Worm (Caenorhabditis elegans) whole organism, late embryonic: ENCODE results near the gene pcm-1.

Source experiments
- C08G9.2 ChIP-seq: sonication (generic microtip); optimal IDR thresholded peaks from 2 replicates; lab custom pipeline; 2016; ENCODE audit warnings: mild to moderate bottlenecking, missing genetic modification characterization, moderate library complexity, missing compliant biosample characterization
- C38D4.7 ChIP-seq: fragments of 200-800 bp; sonication (Bioruptor generic); optimal IDR thresholded peaks from 2 replicates; lab custom pipeline; 2018; ENCODE audit warnings: mild to moderate bottlenecking, missing genetic modification characterization, moderate library complexity, missing compliant biosample characterization
- F13H6.1 ChIP-seq: sonication (generic microtip); optimal IDR thresholded peaks from 2 replicates; lab custom pipeline; 2016; ENCODE audit warnings: missing genetic modification characterization, missing compliant biosample characterization
- K09A11.1 ChIP-seq: sonication (generic microtip); optimal IDR thresholded peaks from 2 replicates; lab custom pipeline; 2017; ENCODE audit warnings: antibody characterized with exemption, mild to moderate bottlenecking, missing genetic modification characterization, missing compliant biosample characterization; ENCODE audit not compliant: insufficient read depth
- ceh-19 ChIP-seq: fragments of 200-800 bp; sonication (Bioruptor generic); optimal IDR thresholded peaks from 2 replicates; lab custom pipeline; 2018; ENCODE audit warnings: mild to moderate bottlenecking, missing genetic modification characterization, missing compliant biosample characterization
- ceh-24 ChIP-seq: sonication (generic microtip); optimal IDR thresholded peaks from 2 replicates; lab custom pipeline; 2016; ENCODE audit warnings: mild to moderate bottlenecking, missing genetic modification characterization, missing compliant biosample characterization
- ceh-31 ChIP-seq: sonication (generic microtip); optimal IDR thresholded peaks from 2 replicates; lab custom pipeline; 2016; ENCODE audit warnings: missing genetic modification characterization, missing compliant biosample characterization
- ceh-34 ChIP-seq: sonication (generic microtip); optimal IDR thresholded peaks from 2 replicates; lab custom pipeline; 2016; ENCODE audit warnings: mild to moderate bottlenecking, missing genetic modification characterization, missing compliant biosample characterization
- ceh-9 ChIP-seq: sonication (generic microtip); optimal IDR thresholded peaks from 2 replicates; lab custom pipeline; 2016; ENCODE audit warnings: mild to moderate bottlenecking, missing genetic modification characterization, inconsistent platforms, missing compliant biosample characterization
- dmd-4 ChIP-seq: sonication (generic microtip); optimal IDR thresholded peaks from 2 replicates; lab custom pipeline; 2016; ENCODE audit warnings: borderline replicate concordance, missing genetic modification characterization, missing compliant biosample characterization
- dve-1 ChIP-seq: sonication (generic microtip); optimal IDR thresholded peaks from 2 replicates; lab custom pipeline; 2017; ENCODE audit warnings: antibody characterized with exemption, mild to moderate bottlenecking, missing genetic modification characterization, missing compliant biosample characterization
- elt-2 ChIP-seq: sonication (generic microtip); optimal IDR thresholded peaks from 2 replicates; lab custom pipeline; 2016; ENCODE audit warnings: missing genetic modification reagents, missing genetic modification characterization, missing compliant biosample characterization
- elt-4 ChIP-seq: sonication (generic microtip); optimal IDR thresholded peaks from 2 replicates; lab custom pipeline; 2016; ENCODE audit warnings: missing genetic modification characterization, missing compliant biosample characterization
- eyg-1 ChIP-seq: sonication (generic microtip); optimal IDR thresholded peaks from 2 replicates; lab custom pipeline; 2016; ENCODE audit warnings: missing genotype, missing genetic modification characterization, missing compliant biosample characterization
- fax-1 ChIP-seq: sonication (generic microtip); optimal IDR thresholded peaks from 2 replicates; lab custom pipeline; 2016; ENCODE audit warnings: missing genotype, missing genetic modification characterization, missing compliant biosample characterization
- fkh-10 ChIP-seq: fragments of 150-350 bp; optimal IDR thresholded peaks from 2 replicates; lab custom pipeline; 2014; ENCODE audit warnings: missing biosample characterization, missing genetic modification reagents, missing genetic modification characterization
- gmeb-2 ChIP-seq: sonication (generic microtip); optimal IDR thresholded peaks from 2 replicates; lab custom pipeline; 2016; ENCODE audit warnings: missing genetic modification characterization, inconsistent platforms, missing compliant biosample characterization
- hlh-13 ChIP-seq: fragments of 200-800 bp; sonication (Bioruptor generic); optimal IDR thresholded peaks from 2 replicates; lab custom pipeline; 2018; ENCODE audit warnings: mild to moderate bottlenecking, missing genetic modification characterization, missing compliant biosample characterization
- hlh-15 ChIP-seq: sonication (generic microtip); optimal IDR thresholded peaks from 2 replicates; lab custom pipeline; 2016; ENCODE audit warnings: missing genetic modification characterization, missing compliant biosample characterization
- hlh-30 ChIP-seq: sonication (generic microtip); optimal IDR thresholded peaks from 2 replicates; lab custom pipeline; 2017; ENCODE audit warnings: antibody characterized with exemption, missing genetic modification characterization, missing compliant biosample characterization; ENCODE audit not compliant: insufficient read depth
- hlh-8 ChIP-seq: sonication (generic microtip); optimal IDR thresholded peaks from 2 replicates; lab custom pipeline; 2016; ENCODE audit warnings: missing genotype, missing genetic modification characterization, missing compliant biosample characterization
- lim-6 ChIP-seq: sonication (generic microtip); optimal IDR thresholded peaks from 2 replicates; lab custom pipeline; 2016; ENCODE audit warnings: missing genetic modification characterization, missing compliant biosample characterization
- nfya-1 ChIP-seq: sonication (generic microtip); optimal IDR thresholded peaks from 2 replicates; lab custom pipeline; 2017; ENCODE audit warnings: missing genetic modification characterization, mild to moderate bottlenecking, missing compliant biosample characterization, antibody characterized with exemption, moderate library complexity
- npax-4 ChIP-seq: sonication (generic microtip); optimal IDR thresholded peaks from 2 replicates; lab custom pipeline; 2016; ENCODE audit warnings: missing genetic modification characterization, missing compliant biosample characterization
- pat-9 ChIP-seq: fragments of 200-800 bp; sonication (Bioruptor generic); optimal IDR thresholded peaks from 2 replicates; lab custom pipeline; 2018; ENCODE audit warnings: mild to moderate bottlenecking, missing genetic modification characterization, moderate library complexity, missing compliant biosample characterization
- pax-1 ChIP-seq: fragments of 150-350 bp; optimal IDR thresholded peaks from 2 replicates; lab custom pipeline; 2014; ENCODE audit warnings: missing biosample characterization, missing genetic modification characterization
- pha-2 ChIP-seq: sonication (generic microtip); optimal IDR thresholded peaks from 2 replicates; lab custom pipeline; 2017; ENCODE audit warnings: mild to moderate bottlenecking, missing genetic modification characterization, missing compliant biosample characterization
- pha-4 ChIP-seq: fragments of 150-350 bp; optimal IDR thresholded peaks from 2 replicates; lab custom pipeline; 2018; ENCODE audit warnings: missing biosample characterization, missing genetic modification reagents, missing genetic modification characterization
- pqm-1 ChIP-seq: sonication (generic microtip); optimal IDR thresholded peaks from 2 replicates; lab custom pipeline; 2016; ENCODE audit warnings: missing genetic modification characterization, missing compliant biosample characterization
- rnt-1 ChIP-seq: sonication (generic microtip); optimal IDR thresholded peaks from 2 replicates; lab custom pipeline; 2016; ENCODE audit warnings: missing genetic modification characterization, missing compliant biosample characterization
- sox-2 ChIP-seq: fragments of 200-800 bp; sonication (Bioruptor generic); IDR thresholded peaks from 2 replicates; pipeline ENCODE4 v1.3.6; 2022; ENCODE audit warnings: missing genetic modification reagents, missing genetic modification characterization, missing compliant biosample characterization
- syd-9 ChIP-seq: sonication (generic microtip); optimal IDR thresholded peaks from 2 replicates; lab custom pipeline; 2016; ENCODE audit warnings: mild to moderate bottlenecking, missing genetic modification characterization, moderate library complexity, missing compliant biosample characterization
- tbx-2 ChIP-seq: sonication (generic microtip); optimal IDR thresholded peaks from 2 replicates; lab custom pipeline; 2016; ENCODE audit warnings: missing genetic modification characterization, missing compliant biosample characterization
- unc-42 ChIP-seq: sonication (generic microtip); optimal IDR thresholded peaks from 2 replicates; lab custom pipeline; 2016; ENCODE audit warnings: missing genotype, missing genetic modification characterization, missing compliant biosample characterization

The pcm-1 gene

ce11 chrV:5943167-5943566, 20.5 kb downstream of the pcm-1 start, which contains the start of gene pst-1:
TSS of gene pst-1 (plus strand) at chrV:5943467.
- no peak for TF ChIP-seq C08G9.2 (tag; lab: Kevin White, UChicago)
- TF ChIP-seq hlh-15 (tag; lab: Kevin White, UChicago): no peak
- no peak for TF ChIP-seq ceh-19
- no peak for TF ChIP-seq rnt-1 (tag; lab: Kevin White, UChicago)
- no peak for TF ChIP-seq pha-4 (tag; lab: Kevin White, UChicago)
- TF ChIP-seq hlh-30: no peak
- TF ChIP-seq gmeb-2 (tag; lab: Kevin White, UChicago): no peak
- TF ChIP-seq tbx-2 (tag; lab: Kevin White, UChicago): no peak
- no peak for TF ChIP-seq npax-4 (tag; lab: Kevin White, UChicago)
- TF ChIP-seq eyg-1 (tag; lab: Kevin White, UChicago): no peak
- TF ChIP-seq dmd-4: no peak
- TF ChIP-seq syd-9 (tag; lab: Kevin White, UChicago): no peak
- TF ChIP-seq C38D4.7 (GFP tag; lab: Kevin White, UChicago): no peak
- TF ChIP-seq ceh-31 (tag; lab: Kevin White, UChicago): no peak
- TF ChIP-seq, all 69 proteins: peak for 0

- TF ChIP-seq elt-4 (tag; lab: Kevin White, UChicago) (no peak), nfya-1 (peak; percentile 42), ceh-34 (tag; lab: Kevin White, UChicago) (no peak), hlh-30 (no peak), rnt-1 (tag; lab: Kevin White, UChicago) (no peak), hlh-13 (GFP tag; lab: Kevin White, UChicago) (no peak), pax-1 (tag; lab: Kevin White, UChicago) (no peak), pqm-1 (tag; lab: Kevin White, UChicago) (no peak)
- TF ChIP-seq, all 69 proteins: peak for 1
Observed at ce11 chrV:5939503-5940072, 24.1 kb downstream of the pcm-1 start, which contains the start of gene syf-3. TSS of gene syf-3 (plus strand) at chrV:5940022.

ce11 chrV:5936691-5937090, 27.0 kb downstream of the pcm-1 start, which contains the start of the genes M03F8.5 and M03F8.7:
TSS of gene M03F8.5 (minus strand) at chrV:5936791.
TSS of gene M03F8.7 (plus strand) at chrV:5936939.
- TF ChIP-seq unc-42 (tag; lab: Kevin White, UChicago): no peak
- TF ChIP-seq npax-4 (tag; lab: Kevin White, UChicago): no peak
- no peak for TF ChIP-seq fax-1
- no peak for TF ChIP-seq elt-2 (tag; lab: Kevin White, UChicago)
- TF ChIP-seq sox-2 (GFP tag; lab: Robert Waterston, UW): no peak
- TF ChIP-seq lim-6: no peak
- no peak for TF ChIP-seq F13H6.1 (tag; lab: Kevin White, UChicago)
- TF ChIP-seq pat-9 (tag; lab: Kevin White, UChicago): no peak
- no peak for TF ChIP-seq K09A11.1 (tag; lab: Kevin White, UChicago)
- no peak for TF ChIP-seq C38D4.7 (GFP tag; lab: Kevin White, UChicago)
- TF ChIP-seq fkh-10 (GFP tag; lab: Kevin White, UChicago): no peak
- TF ChIP-seq pha-4 (tag; lab: Kevin White, UChicago): no peak
- TF ChIP-seq ceh-19: no peak
- no peak for TF ChIP-seq ceh-31 (tag; lab: Kevin White, UChicago)
- TF ChIP-seq rnt-1 (tag; lab: Kevin White, UChicago): no peak
- TF ChIP-seq pha-2 (tag; lab: Kevin White, UChicago): no peak
- no peak for TF ChIP-seq hlh-13 (GFP tag; lab: Kevin White, UChicago)
- TF ChIP-seq hlh-8: no peak
- TF ChIP-seq, all 69 proteins: peak for 0

- TF ChIP-seq elt-2 (tag; lab: Kevin White, UChicago) (peak; percentile 55), dve-1 (tag; lab: Kevin White, UChicago) (no peak)
Observed at ce11 chrV:5930588-5930987, 33.1 kb downstream of the pcm-1 start, which contains the start of gene galt-1. TSS of gene galt-1 (plus strand) at chrV:5930905.

- TF ChIP-seq fkh-10 (GFP tag; lab: Kevin White, UChicago) (no peak), hlh-8 (no peak), ceh-9 (no peak), unc-42 (tag; lab: Kevin White, UChicago) (no peak), hlh-13 (GFP tag; lab: Kevin White, UChicago) (no peak), nfya-1 (no peak), ceh-24 (tag; lab: Kevin White, UChicago) (no peak)
Observed at ce11 chrV:5928006-5928405, 35.7 kb downstream of the pcm-1 start.
